Worm (Caenorhabditis elegans): ENCODE results near the gene Y62H9A.4.

The Y62H9A.4 gene

DNA sequence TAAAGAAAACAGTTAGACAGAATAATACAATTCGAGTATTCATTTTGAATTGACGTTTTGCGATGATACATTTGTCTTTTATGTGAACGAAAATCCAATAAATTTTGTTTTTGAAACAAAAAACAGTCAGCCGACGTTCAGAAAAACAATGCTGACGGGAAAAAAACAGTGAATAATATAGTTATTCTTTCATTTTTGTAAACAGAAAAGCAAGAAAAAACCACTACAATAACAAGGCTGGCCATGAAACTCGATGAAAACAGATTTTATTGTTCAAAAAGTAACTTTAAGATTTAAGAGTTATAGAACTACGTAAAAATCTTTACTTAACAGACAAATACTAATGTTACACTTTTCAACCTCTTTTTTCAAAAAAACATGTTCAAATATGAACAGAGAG, 29.8 kb upstream of the Y62H9A.4 start, which contains the start of gene F54F7.3:
F54F7.3 (minus strand) TSS at position 101 of the 400 bp plus-strand sequence.
- no peak for TF ChIP-seq ceh-63 (GFP tag; optimal IDR thresholded peaks at IDR 0.05)
- TF ChIP-seq efl-1 (optimal IDR thresholded peaks at IDR 0.05) = no peak
- peak in 1 of 2 experiments; percentile 31 for TF ChIP-seq efl-1 (GFP tag; optimal IDR thresholded peaks at IDR 0.05 in 1 of 2)

ce11 chrX:11850572-11850971, 29.4 kb upstream of the Y62H9A.4 start, which contains the start of gene F54F7.14:
Gene F54F7.14, plus strand, starts transcription at chrX:11850872.
- no peak for TF ChIP-seq ztf-11 (tag; optimal IDR thresholded peaks at IDR 0.05)
- TF ChIP-seq ama-1 (optimal IDR thresholded peaks at IDR 0.05) = no peak
- TF ChIP-seq unc-86 (tag; optimal IDR thresholded peaks at IDR 0.05) = no peak
- TF ChIP-seq egl-13 (tag; optimal IDR thresholded peaks at IDR 0.05) = no peak
- TF ChIP-seq unc-62 (GFP tag; optimal IDR thresholded peaks at IDR 0.05) = no peak
- TF ChIP-seq aly-2 (tag; optimal IDR thresholded peaks at IDR 0.05) = no peak
- no peak for TF ChIP-seq fkh-10 (GFP tag; optimal IDR thresholded peaks at IDR 0.05)
- TF ChIP-seq C04F5.9 (tag; optimal IDR thresholded peaks at IDR 0.05) = no peak

DNA sequence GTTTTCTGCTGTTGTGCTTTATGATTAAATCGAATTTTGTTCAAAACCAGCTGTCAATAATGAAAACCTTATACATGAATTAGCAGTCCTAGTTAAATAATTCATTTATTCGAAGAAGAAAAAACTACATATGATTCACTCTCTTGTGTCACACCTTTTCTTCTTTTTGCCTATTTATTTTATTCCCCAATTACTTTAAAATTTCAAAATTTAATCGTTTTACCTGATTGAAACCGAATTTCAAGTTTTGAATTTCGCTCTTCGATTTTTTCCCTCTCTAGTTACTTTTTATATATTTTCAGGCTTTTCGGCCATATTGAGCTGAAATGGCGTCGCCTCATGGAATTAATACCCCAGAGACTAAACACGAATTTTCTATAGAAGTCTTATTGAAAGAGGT, 27.4 kb upstream of the Y62H9A.4 start, which contains the start of gene xtr-1:
xtr-1 (plus strand) TSS at position 301 of the 400 bp plus-strand sequence.
- TF ChIP-seq lsy-2 (tag; optimal IDR thresholded peaks at IDR 0.05) = no peak
- no peak for TF ChIP-seq nhr-47 (tag; optimal IDR thresholded peaks at IDR 0.05)
- no peak for TF ChIP-seq mdl-1 (tag; optimal IDR thresholded peaks at IDR 0.05)
- no peak for TF ChIP-seq aly-2 (tag; optimal IDR thresholded peaks at IDR 0.05)
- TF ChIP-seq ets-5 (GFP tag; IDR thresholded peaks at IDR 0.05) = no peak
- TF ChIP-seq mab-9 (GFP tag; IDR thresholded peaks at IDR 0.05) = no peak
- TF ChIP-seq sox-4 (tag; optimal IDR thresholded peaks at IDR 0.05) = no peak
- no peak for TF ChIP-seq egl-13 (tag; optimal IDR thresholded peaks at IDR 0.05)
- TF ChIP-seq efl-1 (optimal IDR thresholded peaks at IDR 0.05) = no peak
- TF ChIP-seq efl-1 (GFP tag; optimal IDR thresholded peaks at IDR 0.05 in 1 of 2) = no peak
- no peak for TF ChIP-seq fkh-10 (GFP tag; optimal IDR thresholded peaks at IDR 0.05)
- no peak for TF ChIP-seq nhr-77 (tag; optimal IDR thresholded peaks at IDR 0.05)
- TF ChIP-seq vab-15 (tag; optimal IDR thresholded peaks at IDR 0.05) = no peak
- TF ChIP-seq fkh-4 (tag; optimal IDR thresholded peaks at IDR 0.05; ENCODE audit: borderline replicate concordance) = no peak

- TF ChIP-seq C16A3.4 (tag; optimal IDR thresholded peaks at IDR 0.05) = no peak
These were observed 25.5 kb upstream of the Y62H9A.4 start for ce11 chrX:11854432-11854831.

- no peak for TF ChIP-seq fkh-10 (GFP tag; optimal IDR thresholded peaks at IDR 0.05)
- no peak for TF ChIP-seq unc-30 (tag; optimal IDR thresholded peaks at IDR 0.05)
- no peak for TF ChIP-seq ceh-90 (tag; optimal IDR thresholded peaks at IDR 0.05)
- no peak for TF ChIP-seq fkh-8 (tag; optimal IDR thresholded peaks at IDR 0.05)
- no peak for TF ChIP-seq nhr-90 (tag; optimal IDR thresholded peaks at IDR 0.05; ENCODE audit: poor library complexity)
- TF ChIP-seq sptf-1 (tag; optimal IDR thresholded peaks at IDR 0.05) = no peak
- TF ChIP-seq mdl-1 (tag; optimal IDR thresholded peaks at IDR 0.05) = no peak
- no peak for TF ChIP-seq zip-4 (GFP tag; optimal IDR thresholded peaks at IDR 0.05)
- TF ChIP-seq ceh-82 (tag; optimal IDR thresholded peaks at IDR 0.05) = no peak
- no peak for TF ChIP-seq lin-35 (GFP tag; optimal IDR thresholded peaks at IDR 0.05)
- TF ChIP-seq nhr-12 (tag; optimal IDR thresholded peaks at IDR 0.05) = no peak
- no peak for TF ChIP-seq C04F5.9 (tag; optimal IDR thresholded peaks at IDR 0.05)
- no peak for TF ChIP-seq grh-1 (GFP tag; IDR thresholded peaks at IDR 0.05)
- no peak for TF ChIP-seq F16B12.6 (tag; optimal IDR thresholded peaks at IDR 0.05)
- no peak for TF ChIP-seq irx-1 (tag; optimal IDR thresholded peaks at IDR 0.05)
- no peak for TF ChIP-seq vab-15 (tag; optimal IDR thresholded peaks at IDR 0.05)
These were observed 25.0 kb upstream of the Y62H9A.4 start, which contains the start of gene F54F7.8 for ce11 chrX:11854903-11855302. Gene F54F7.8, minus strand, starts transcription at chrX:11855003.

- TF ChIP-seq swsn-7 (tag; optimal IDR thresholded peaks at IDR 0.05) = no peak
These were observed 23.7 kb upstream of the Y62H9A.4 start for ce11 chrX:11856214-11856613.

All from whole organism, L1 larva.